Worm (Caenorhabditis elegans) whole organism, mixed stage, embryonic: ENCODE results near the gene R186.8.

Source experiments
- blmp-1 ChIP-seq: fragments of 150-350 bp; optimal IDR thresholded peaks from 2 replicates; lab custom pipeline; 2014; ENCODE audit warnings: missing biosample characterization, missing genetic modification characterization
- ces-1 ChIP-seq: fragments of 150-350 bp; optimal IDR thresholded peaks from 2 replicates; lab custom pipeline; 2014; ENCODE audit warnings: missing biosample characterization, missing genetic modification reagents, missing genetic modification characterization
- lin-13 ChIP-seq: fragments of 150-350 bp; optimal IDR thresholded peaks from 2 replicates; lab custom pipeline; 2014; ENCODE audit warnings: missing biosample characterization, missing genetic modification characterization
- lsy-2 ChIP-seq: fragments of 150-350 bp; optimal IDR thresholded peaks from 2 replicates; lab custom pipeline; 2014; ENCODE audit warnings: missing biosample characterization, missing genetic modification characterization
- nhr-12 ChIP-seq: fragments of 150-350 bp; optimal IDR thresholded peaks from 2 replicates; lab custom pipeline; 2014; ENCODE audit warnings: missing biosample characterization, missing genetic modification characterization
- nhr-237 ChIP-seq: fragments of 150-350 bp; optimal IDR thresholded peaks from 2 replicates; lab custom pipeline; 2014; ENCODE audit warnings: missing biosample characterization, missing genetic modification characterization
- nhr-28 ChIP-seq: fragments of 150-350 bp; optimal IDR thresholded peaks from 2 replicates; lab custom pipeline; 2014; ENCODE audit warnings: missing biosample characterization, missing genetic modification characterization
- snpc-4 ChIP-seq: fragments of 150-350 bp; optimal IDR thresholded peaks from 2 replicates; lab custom pipeline; 2014; ENCODE audit warnings: missing biosample characterization, missing genetic modification characterization
- unc-39 ChIP-seq: fragments of 150-350 bp; optimal IDR thresholded peaks from 2 replicates; lab custom pipeline; 2014; ENCODE audit warnings: missing biosample characterization, missing genetic modification characterization
- ztf-11 ChIP-seq: fragments of 150-350 bp; optimal IDR thresholded peaks from 2 replicates; lab custom pipeline; 2014; ENCODE audit warnings: missing biosample characterization, missing genetic modification characterization

DNA sequence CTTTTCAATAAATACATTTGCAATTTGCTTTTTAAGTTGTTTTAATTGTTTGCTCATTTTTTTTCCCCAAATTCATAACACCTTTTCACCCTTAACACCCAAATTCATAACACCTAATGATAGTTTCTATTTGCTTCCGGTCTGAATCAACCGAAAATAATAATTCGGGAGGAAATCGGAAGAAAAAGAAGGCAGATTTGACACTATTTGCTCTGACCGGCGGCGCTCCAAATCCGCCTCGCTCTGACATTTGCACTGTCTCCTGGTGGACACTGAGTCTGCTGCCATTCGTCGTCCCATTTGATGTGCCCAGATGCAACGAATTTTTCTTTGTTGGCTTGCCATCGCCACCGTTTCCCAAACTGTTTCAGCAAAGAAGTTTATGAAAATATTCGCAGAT, 43.7 kb downstream of the R186.8 start, which contains the start of gene pqn-67:
- TF ChIP-seq lin-13 (no peak), nhr-12 (tag; lab: Kevin White, UChicago) (no peak), unc-39 (tag; lab: Kevin White, UChicago) (no peak), lsy-2 (no peak), nhr-237 (tag; lab: Kevin White, UChicago) (no peak), ces-1 (GFP tag; lab: Kevin White, UChicago) (no peak), ztf-11 (tag; lab: Kevin White, UChicago) (no peak), snpc-4 (no peak), nhr-28 (tag; lab: Kevin White, UChicago) (no peak), blmp-1 (tag; lab: Kevin White, UChicago) (no peak)
